Fruit fly (Drosophila melanogaster): ENCODE measurements around the gene Drs.

dm6 chr3L:3388708-3389665 lies 19.6 kb downstream of the Drs start:
- TF ChIP-seq CG8478 (optimal IDR thresholded peaks at IDR 0.05) (no peak), psq (optimal IDR thresholded peaks at IDR 0.05) (no peak), usp (GFP tag; optimal IDR thresholded peaks at IDR 0.05) (no peak), EcR (GFP tag; optimal IDR thresholded peaks at IDR 0.05) (no peak)
